Worm (Caenorhabditis elegans): ENCODE data around the gene Y17G7B.23.

Y17G7B.23 gene

DNA sequence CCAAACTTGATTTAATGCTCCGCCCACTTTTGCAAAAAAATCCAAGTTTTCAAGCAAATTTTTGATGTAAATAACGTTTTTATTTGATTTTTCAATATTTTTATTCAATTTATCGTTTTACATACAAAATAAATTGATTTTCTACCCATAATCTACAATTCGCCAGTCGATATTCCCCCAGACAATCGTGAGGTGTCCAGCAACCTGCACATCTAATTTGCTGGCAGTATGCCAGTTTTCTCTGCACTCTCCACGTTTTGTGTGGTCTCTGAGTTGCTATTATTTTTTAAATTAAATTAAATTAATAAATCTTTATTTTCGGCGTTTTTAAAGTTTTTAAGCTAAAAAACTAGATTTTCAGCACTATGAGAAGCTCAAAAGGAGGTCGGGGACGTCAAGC is 18.9 kb upstream of the Y17G7B.23 start (continued):
- TF ChIP-seq hlh-6 (tag; optimal IDR thresholded peaks at IDR 0.05) (no peak), unc-3 (GFP tag; conservative IDR thresholded peaks at IDR 0.05) (0 out of 2 replicates have a peak, but pooled peaks have one; percentile 13), unc-3 (tag; optimal IDR thresholded peaks at IDR 0.05) (peak; percentile 35), K09A11.1 (tag; optimal IDR thresholded peaks at IDR 0.05; ENCODE audit: insufficient read depth) (no peak), odd-2 (tag; optimal IDR thresholded peaks at IDR 0.05) (no peak), dmd-4 (tag; optimal IDR thresholded peaks at IDR 0.05; ENCODE audit: borderline replicate concordance) (no peak), syd-9 (tag; optimal IDR thresholded peaks at IDR 0.05) (no peak), hlh-13 (GFP tag; optimal IDR thresholded peaks at IDR 0.05) (no peak), pha-2 (tag; optimal IDR thresholded peaks at IDR 0.05) (no peak), pqm-1 (tag; optimal IDR thresholded peaks at IDR 0.05) (no peak), F13H6.1 (tag; optimal IDR thresholded peaks at IDR 0.05) (no peak), pax-1 (tag; optimal IDR thresholded peaks at IDR 0.05) (peak; percentile 26), ceh-24 (tag; optimal IDR thresholded peaks at IDR 0.05) (no peak), unc-86 (tag; optimal IDR thresholded peaks at IDR 0.05) (peak; percentile 19), ets-4 (tag; optimal IDR thresholded peaks at IDR 0.05) (peak; percentile 69)

ce11 chrII:11988724-11989123 is 10.3 kb upstream of the Y17G7B.23 start, which contains the start of gene Y17G7B.3:
Y17G7B.3 (plus strand) TSS chrII:11989024.
- TF ChIP-seq fkh-6 (tag; optimal IDR thresholded peaks at IDR 0.05) (no peak), F13H6.1 (tag; optimal IDR thresholded peaks at IDR 0.05) (no peak), pha-4 (tag; optimal IDR thresholded peaks at IDR 0.05) (no peak), sdc-2 (tag; optimal IDR thresholded peaks at IDR 0.05) (no peak), ceh-22 (tag; optimal IDR thresholded peaks at IDR 0.05) (no peak), pha-2 (tag; optimal IDR thresholded peaks at IDR 0.05) (no peak), K02D7.2 (tag; optimal IDR thresholded peaks at IDR 0.05) (no peak), fax-1 (tag; optimal IDR thresholded peaks at IDR 0.05) (no peak), syd-9 (tag; optimal IDR thresholded peaks at IDR 0.05) (no peak), ceh-34 (tag; optimal IDR thresholded peaks at IDR 0.05) (no peak), ceh-2 (tag; optimal IDR thresholded peaks at IDR 0.05) (no peak), nfya-1 (tag; optimal IDR thresholded peaks at IDR 0.05) (no peak)

- TF ChIP-seq ceh-30 (tag; optimal IDR thresholded peaks at IDR 0.05) (no peak), fkh-10 (GFP tag; optimal IDR thresholded peaks at IDR 0.05) (no peak), pat-9 (tag; optimal IDR thresholded peaks at IDR 0.05) (no peak), ahr-1 (tag; optimal IDR thresholded peaks at IDR 0.05) (no peak), rnt-1 (tag; optimal IDR thresholded peaks at IDR 0.05) (no peak), pax-1 (tag; optimal IDR thresholded peaks at IDR 0.05) (no peak), ceh-6 (GFP tag; optimal IDR thresholded peaks at IDR 0.05) (no peak), che-1 (tag; optimal IDR thresholded peaks at IDR 0.05) (no peak), fkh-6 (tag; optimal IDR thresholded peaks at IDR 0.05) (no peak), nhr-232 (tag; optimal IDR thresholded peaks at IDR 0.05) (no peak), hlh-15 (tag; optimal IDR thresholded peaks at IDR 0.05) (no peak), ama-1 (optimal IDR thresholded peaks at IDR 0.05) (no peak), lin-11 (tag; optimal IDR thresholded peaks at IDR 0.05) (no peak), C08G9.2 (tag; optimal IDR thresholded peaks at IDR 0.05) (no peak), K02D7.2 (tag; optimal IDR thresholded peaks at IDR 0.05) (no peak), Y22D7AL.16 (tag; optimal IDR thresholded peaks at IDR 0.05) (no peak), ceh-34 (tag; optimal IDR thresholded peaks at IDR 0.05) (no peak), unc-3 (GFP tag; conservative IDR thresholded peaks at IDR 0.05) (no peak), unc-3 (tag; optimal IDR thresholded peaks at IDR 0.05) (no peak), nfya-1 (tag; optimal IDR thresholded peaks at IDR 0.05) (no peak)
These were observed 6.3 kb upstream of the Y17G7B.23 start, which contains the start of gene dhps-1 for ce11 chrII:11992701-11993100. dhps-1 (plus strand) TSS chrII:11993001.

- TF ChIP-seq ceh-2 (tag; optimal IDR thresholded peaks at IDR 0.05) (no peak), dve-1 (tag; optimal IDR thresholded peaks at IDR 0.05) (no peak), lim-6 (tag; optimal IDR thresholded peaks at IDR 0.05) (no peak), elt-4 (tag; optimal IDR thresholded peaks at IDR 0.05) (no peak), unc-55 (GFP tag; optimal IDR thresholded peaks at IDR 0.05) (no peak), ets-4 (tag; optimal IDR thresholded peaks at IDR 0.05) (no peak), nhr-11 (tag; optimal IDR thresholded peaks at IDR 0.05) (no peak), ceh-9 (tag; optimal IDR thresholded peaks at IDR 0.05) (no peak), ceh-19 (GFP tag; optimal IDR thresholded peaks at IDR 0.05) (no peak), ceh-31 (tag; optimal IDR thresholded peaks at IDR 0.05) (no peak), lin-11 (tag; optimal IDR thresholded peaks at IDR 0.05) (no peak), rnt-1 (tag; optimal IDR thresholded peaks at IDR 0.05) (no peak), unc-86 (tag; optimal IDR thresholded peaks at IDR 0.05) (no peak), pqm-1 (tag; optimal IDR thresholded peaks at IDR 0.05) (no peak), fkh-10 (GFP tag; optimal IDR thresholded peaks at IDR 0.05) (no peak), npax-4 (tag; optimal IDR thresholded peaks at IDR 0.05) (no peak), unc-3 (GFP tag; conservative IDR thresholded peaks at IDR 0.05) (no peak), unc-3 (tag; optimal IDR thresholded peaks at IDR 0.05) (no peak), ama-1 (optimal IDR thresholded peaks at IDR 0.05) (no peak), sdc-2 (tag; optimal IDR thresholded peaks at IDR 0.05) (no peak), che-1 (tag; optimal IDR thresholded peaks at IDR 0.05) (no peak)
These were observed 4.1 kb upstream of the Y17G7B.23 start for ce11 chrII:11994940-11995339.

Data from whole organism, late embryonic.